Worm (Caenorhabditis elegans) whole organism, late embryonic: ENCODE data around the gene irld-6.

ENCODE experiments used
- elt-2 ChIP-seq: sonication (generic microtip); optimal IDR thresholded peaks from 2 replicates; lab custom pipeline; 2016; ENCODE audit warnings: missing genetic modification reagents, missing genetic modification characterization, missing compliant biosample characterization
- nhr-11 ChIP-seq: fragments of 150-350 bp; optimal IDR thresholded peaks from 2 replicates; lab custom pipeline; 2014; ENCODE audit warnings: missing biosample characterization, missing genetic modification characterization

- TF ChIP-seq elt-2 (tag; lab: Kevin White, UChicago) (no peak), nhr-11 (tag; lab: Kevin White, UChicago) (no peak)
Measured at ce11 chrV:10724472-10724871, 32.1 kb downstream of the irld-6 start.
